Fruit fly (Drosophila melanogaster) whole organism, prepupa: ENCODE results near the gene CG5568.

Experiments used
- Blimp-1 ChIP-seq: fragments of 200-800 bp; sonication (Bioruptor generic); optimal IDR thresholded peaks from 3 replicates; lab custom pipeline; 2017; ENCODE audit warnings: missing biosample characterization, missing genetic modification characterization, mild to moderate bottlenecking, moderate library complexity, missing genetic modification reagents
- CG10631 ChIP-seq: fragments of 200-800 bp; sonication (Bioruptor generic); optimal IDR thresholded peaks from 2 replicates; lab custom pipeline; 2016; ENCODE audit warnings: missing biosample characterization, missing genetic modification characterization
- CG11294 ChIP-seq: fragments of 200-800 bp; sonication (Bioruptor generic); IDR thresholded peaks from 2 replicates; pipeline ENCODE4 v1.3.6; 2022; ENCODE audit warnings: missing biosample characterization, missing genetic modification characterization
- CG11762 ChIP-seq: fragments of 200-800 bp; sonication (Bioruptor generic); optimal IDR thresholded peaks from 3 replicates; lab custom pipeline; 2016; ENCODE audit warnings: missing biosample characterization, missing genetic modification characterization; ENCODE audit not compliant: insufficient read depth
- CG11902 ChIP-seq: fragments of 200-800 bp; sonication (Bioruptor generic); optimal IDR thresholded peaks from 3 replicates; lab custom pipeline; 2016; ENCODE audit warnings: missing biosample characterization, missing genetic modification characterization
- CG3032 ChIP-seq: fragments of 200-800 bp; optimal IDR thresholded peaks from 2 replicates; lab custom pipeline; 2019; ENCODE audit warnings: missing biosample characterization, mild to moderate bottlenecking, missing genetic modification characterization, moderate library complexity
- CG32006 ChIP-seq: fragments of 200-800 bp; sonication (Bioruptor generic); optimal IDR thresholded peaks from 3 replicates; lab custom pipeline; 2017; ENCODE audit warnings: missing biosample characterization, mild to moderate bottlenecking, missing genetic modification characterization
- CG3919 ChIP-seq: fragments of 200-800 bp; sonication (Bioruptor generic); optimal IDR thresholded peaks from 3 replicates; lab custom pipeline; 2016; ENCODE audit warnings: missing biosample characterization, missing genetic modification characterization
- CG6163 ChIP-seq: fragments of 200-800 bp; sonication (Bioruptor generic); IDR thresholded peaks from 3 replicates; pipeline ENCODE4 v1.3.6; 2022; ENCODE audit warnings: missing biosample characterization, missing genetic modification characterization
- CG6276 ChIP-seq: fragments of 200-800 bp; sonication (Bioruptor generic); optimal IDR thresholded peaks from 2 replicates; lab custom pipeline; 2017; ENCODE audit warnings: missing biosample characterization, mild to moderate bottlenecking, missing genetic modification characterization
- CG6808 ChIP-seq: fragments of 200-800 bp; sonication (Bioruptor generic); optimal IDR thresholded peaks from 3 replicates; lab custom pipeline; 2017; ENCODE audit warnings: missing biosample characterization, missing genetic modification characterization, mild to moderate bottlenecking, moderate library complexity, missing genetic modification reagents
- CG6854 ChIP-seq: fragments of 200-800 bp; sonication (Bioruptor generic); optimal IDR thresholded peaks from 2 replicates; lab custom pipeline; 2017; ENCODE audit warnings: missing biosample characterization, mild to moderate bottlenecking, missing genetic modification characterization
- CG7368 ChIP-seq: fragments of 200-800 bp; sonication (Bioruptor generic); optimal IDR thresholded peaks from 3 replicates; lab custom pipeline; 2016; ENCODE audit warnings: missing biosample characterization, missing genetic modification characterization
- CG8119 ChIP-seq: fragments of 200-800 bp; sonication (Bioruptor generic); IDR thresholded peaks from 3 replicates; pipeline ENCODE4 v1.3.6; 2022; ENCODE audit warnings: missing biosample characterization, missing genetic modification characterization
- Eip75B ChIP-seq: fragments of 200-800 bp; sonication (Bioruptor generic); optimal IDR thresholded peaks from 3 replicates; lab custom pipeline; 2016; ENCODE audit warnings: missing biosample characterization, missing genetic modification characterization
- Eip78C ChIP-seq: fragments of 200-800 bp; sonication (Bioruptor generic); peaks from one replicate; lab custom pipeline; 2016; ENCODE audit warnings: missing biosample characterization, missing genetic modification characterization
- Ets21C ChIP-seq: fragments of 200-800 bp; sonication (Bioruptor generic); optimal IDR thresholded peaks from 3 replicates; lab custom pipeline; 2016; ENCODE audit warnings: missing biosample characterization, missing genetic modification characterization
- Gug ChIP-seq: fragments of 200-800 bp; sonication (Bioruptor generic); IDR thresholded peaks from 2 replicates; pipeline ENCODE4 v1.3.6; 2022; ENCODE audit warnings: missing biosample characterization, missing genetic modification characterization
- Hr38 ChIP-seq: sonication (Bioruptor generic); optimal IDR thresholded peaks from 2 replicates; lab custom pipeline; 2016; ENCODE audit warnings: missing biosample characterization, missing genetic modification characterization
- Hr39 ChIP-seq: fragments of 200-800 bp; sonication (Bioruptor generic); optimal IDR thresholded peaks from 2 replicates; lab custom pipeline; 2016; ENCODE audit warnings: missing biosample characterization, missing genetic modification characterization
- Hr4 ChIP-seq: fragments of 200-800 bp; sonication (Bioruptor generic); optimal IDR thresholded peaks from 3 replicates; lab custom pipeline; 2016; ENCODE audit warnings: missing biosample characterization, missing genetic modification characterization
- Lpt ChIP-seq: fragments of 200-800 bp; sonication (Bioruptor generic); optimal IDR thresholded peaks from 3 replicates; lab custom pipeline; 2016; ENCODE audit warnings: missing biosample characterization, missing genetic modification characterization
- Met ChIP-seq: fragments of 200-800 bp; sonication (Bioruptor generic); optimal IDR thresholded peaks from 3 replicates; lab custom pipeline; 2016; ENCODE audit warnings: missing biosample characterization, missing genetic modification characterization
- Smox ChIP-seq: fragments of 200-800 bp; sonication (Bioruptor generic); optimal IDR thresholded peaks from 3 replicates; lab custom pipeline; 2016; ENCODE audit warnings: missing biosample characterization, missing genetic modification characterization
- Sox102F ChIP-seq: fragments of 200-800 bp; sonication (Bioruptor generic); optimal IDR thresholded peaks from 2 replicates; lab custom pipeline; 2016; ENCODE audit warnings: missing biosample characterization, mild to moderate bottlenecking, missing genetic modification characterization
- Sox14 ChIP-seq: fragments of 200-800 bp; sonication (Bioruptor generic); optimal IDR thresholded peaks from 3 replicates; lab custom pipeline; 2016; ENCODE audit warnings: missing biosample characterization, missing genetic modification characterization
- Sox15 ChIP-seq: fragments of 200-800 bp; sonication (Bioruptor generic); optimal IDR thresholded peaks from 3 replicates; lab custom pipeline; 2016; ENCODE audit warnings: missing biosample characterization, missing genetic modification characterization
- acj6 ChIP-seq: fragments of 200-800 bp; sonication (Bioruptor generic); optimal IDR thresholded peaks from 3 replicates; lab custom pipeline; 2016; ENCODE audit warnings: missing biosample characterization, missing genetic modification characterization
- cyc ChIP-seq: fragments of 200-800 bp; sonication (Bioruptor generic); optimal IDR thresholded peaks from 3 replicates; lab custom pipeline; 2016; ENCODE audit warnings: missing biosample characterization, missing genetic modification characterization
- dac ChIP-seq: fragments of 200-800 bp; sonication (Bioruptor generic); optimal IDR thresholded peaks from 2 replicates; lab custom pipeline; 2017; ENCODE audit warnings: missing biosample characterization, mild to moderate bottlenecking, missing genetic modification characterization
- dsx ChIP-seq: fragments of 200-800 bp; optimal IDR thresholded peaks from 3 replicates; lab custom pipeline; 2019; ENCODE audit warnings: missing biosample characterization, mild to moderate bottlenecking, missing genetic modification characterization, moderate library complexity; ENCODE audit not compliant: poor library complexity, severe bottlenecking
- eg ChIP-seq: fragments of 200-800 bp; sonication (Bioruptor generic); IDR thresholded peaks from 3 replicates; pipeline ENCODE4 v1.3.6; 2022; ENCODE audit warnings: missing biosample characterization, missing genetic modification characterization
- esn ChIP-seq: fragments of 200-800 bp; sonication (Bioruptor generic); optimal IDR thresholded peaks from 2 replicates; lab custom pipeline; 2016; ENCODE audit warnings: missing biosample characterization, mild to moderate bottlenecking, missing genetic modification characterization, moderate library complexity
- fd59A ChIP-seq: fragments of 200-800 bp; sonication (Bioruptor generic); optimal IDR thresholded peaks from 2 replicates; lab custom pipeline; 2017; ENCODE audit warnings: missing biosample characterization, mild to moderate bottlenecking, missing genetic modification characterization, missing genetic modification reagents
- fd85E ChIP-seq: fragments of 200-800 bp; sonication (Bioruptor generic); optimal IDR thresholded peaks from 3 replicates; lab custom pipeline; 2016; ENCODE audit warnings: missing biosample characterization, missing genetic modification characterization
- fkh ChIP-seq: fragments of 200-800 bp; sonication (Bioruptor generic); optimal IDR thresholded peaks from 3 replicates; lab custom pipeline; 2017; ENCODE audit warnings: missing biosample characterization, mild to moderate bottlenecking, missing genetic modification characterization, moderate library complexity
- lz ChIP-seq: fragments of 200-800 bp; sonication (Bioruptor generic); optimal IDR thresholded peaks from 3 replicates; lab custom pipeline; 2016; ENCODE audit warnings: missing biosample characterization, missing genetic modification characterization
- pdm3 ChIP-seq: fragments of 200-800 bp; sonication (Bioruptor generic); optimal IDR thresholded peaks from 3 replicates; lab custom pipeline; 2016; ENCODE audit warnings: missing biosample characterization, missing genetic modification characterization
- salr ChIP-seq, 2 experiments: fragments of 200-800 bp; sonication (Bioruptor generic); optimal IDR thresholded peaks; 3 replicates each; lab custom pipeline; 2016 to 2018; ENCODE audit warnings: missing biosample characterization in 2 of 2, missing genetic modification characterization in 2 of 2, mild to moderate bottlenecking in 1 of 2
- spab ChIP-seq: fragments of 200-800 bp; sonication (Bioruptor generic); optimal IDR thresholded peaks from 2 replicates; lab custom pipeline; 2017; ENCODE audit warnings: missing biosample characterization, mild to moderate bottlenecking, missing genetic modification characterization, missing genetic modification reagents
- topi ChIP-seq: fragments of 200-800 bp; sonication (Bioruptor generic); optimal IDR thresholded peaks from 3 replicates; lab custom pipeline; 2016; ENCODE audit warnings: missing biosample characterization, missing genetic modification characterization
- vri ChIP-seq: fragments of 200-800 bp; sonication (Bioruptor generic); optimal IDR thresholded peaks from 3 replicates; lab custom pipeline; 2016; ENCODE audit warnings: missing biosample characterization, mild to moderate bottlenecking, missing genetic modification characterization

The CG5568 gene

dm6 chr3L:5856919-5857318 is 14.4 kb upstream of the CG5568 start (continued):
- peak; percentile 34 for TF ChIP-seq esn
- no peak for TF ChIP-seq fd85E
- TF ChIP-seq Sox102F = no peak
- TF ChIP-seq CG6808 = peak; percentile 57
- TF ChIP-seq Lpt (GFP tag; lab: Kevin White, UChicago) = no peak
- peak; percentile 30 for TF ChIP-seq Eip75B
- TF ChIP-seq CG6276 (GFP tag; lab: Kevin White, UChicago) = no peak
- peak; percentile 11 for TF ChIP-seq topi (GFP tag; lab: Kevin White, UChicago)
- no peak for TF ChIP-seq CG8119 (GFP tag; lab: Robert Waterston, UW)
- peak; percentile 13 for TF ChIP-seq vri (GFP tag; lab: Kevin White, UChicago)
- TF ChIP-seq dsx (GFP tag; lab: Kevin White, UChicago) = peak; percentile 41
- TF ChIP-seq CG32006 (GFP tag; lab: Kevin White, UChicago) = peak; percentile 3
- no peak for TF ChIP-seq Hr4 (GFP tag; lab: Kevin White, UChicago)
- TF ChIP-seq Sox14 (GFP tag; lab: Kevin White, UChicago) = peak; percentile 29
- no peak for TF ChIP-seq Blimp-1 (GFP tag; lab: Kevin White, UChicago)
- peak; percentile 13 for TF ChIP-seq Smox (GFP tag; lab: Kevin White, UChicago)
- TF ChIP-seq CG11294 (GFP tag; lab: Robert Waterston, UW) = no peak
- no peak for TF ChIP-seq eg (GFP tag; lab: Robert Waterston, UW)
- TF ChIP-seq CG7368 = no peak
- peak; percentile 26 for TF ChIP-seq CG3919 (GFP tag; lab: Kevin White, UChicago)
- TF ChIP-seq CG10631 (GFP tag; lab: Kevin White, UChicago) = peak; percentile 28
- peak; percentile 11 for TF ChIP-seq lz (GFP tag; lab: Kevin White, UChicago)
- TF ChIP-seq Ets21C (GFP tag; lab: Kevin White, UChicago) = no peak
- TF ChIP-seq CG3032 = peak; percentile 45
- TF ChIP-seq fkh (GFP tag; lab: Kevin White, UChicago) = no peak
- TF ChIP-seq acj6 = no peak
- TF ChIP-seq dac (GFP tag; lab: Kevin White, UChicago) = no peak
- peak; percentile 37 for TF ChIP-seq Met (GFP tag; lab: Kevin White, UChicago)
- no peak for TF ChIP-seq cyc
- no peak for TF ChIP-seq salr (GFP tag; optimal IDR thresholded peaks at IDR 0.05; lab: Kevin White, UChicago)
- no peak for TF ChIP-seq Sox15
- no peak for TF ChIP-seq CG11902 (GFP tag; lab: Kevin White, UChicago)
- peak; percentile 77 for TF ChIP-seq Eip78C
- peak; percentile 26 for TF ChIP-seq Hr39 (GFP tag; lab: Kevin White, UChicago)
- no peak for TF ChIP-seq Gug (GFP tag; lab: Robert Waterston, UW)
- no peak for TF ChIP-seq CG6163 (GFP tag; lab: Robert Waterston, UW)
- TF ChIP-seq spab (GFP tag; lab: Kevin White, UChicago) = peak; percentile 46

DNA sequence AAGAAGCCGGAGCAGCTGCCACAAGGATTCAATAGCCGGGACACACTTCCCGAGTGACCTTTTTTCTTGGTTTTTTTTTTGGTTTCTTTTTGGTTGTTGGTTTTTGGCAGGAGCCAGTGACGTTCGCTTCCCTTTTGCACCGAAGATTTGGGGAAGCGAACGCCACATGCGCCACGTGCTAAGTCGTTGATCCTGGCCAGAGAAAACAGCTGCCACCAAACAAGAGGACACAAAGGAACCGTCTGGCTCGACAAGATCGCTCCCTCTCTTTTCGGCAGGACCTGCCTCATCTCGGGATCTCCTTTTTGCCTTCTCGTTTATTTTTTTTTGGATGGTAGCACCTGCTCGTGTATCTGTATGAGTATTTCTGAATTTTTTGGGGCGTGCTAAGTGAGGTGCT is 12.3 kb upstream of the CG5568 start:
- TF ChIP-seq CG7368 = no peak
- TF ChIP-seq Gug (GFP tag; lab: Robert Waterston, UW) = no peak
- no peak for TF ChIP-seq pdm3 (GFP tag; lab: Kevin White, UChicago)
- TF ChIP-seq fkh (GFP tag; lab: Kevin White, UChicago) = no peak
- TF ChIP-seq Sox15 = no peak
- no peak for TF ChIP-seq Sox14 (GFP tag; lab: Kevin White, UChicago)
- TF ChIP-seq CG6854 (GFP tag; lab: Kevin White, UChicago) = no peak
- no peak for TF ChIP-seq Hr39 (GFP tag; lab: Kevin White, UChicago)
- TF ChIP-seq fd59A (GFP tag; lab: Kevin White, UChicago) = no peak
- TF ChIP-seq CG10631 (GFP tag; lab: Kevin White, UChicago) = no peak
- TF ChIP-seq Lpt (GFP tag; lab: Kevin White, UChicago) = no peak
- no peak for TF ChIP-seq CG11762 (GFP tag; lab: Kevin White, UChicago)
- TF ChIP-seq Hr38 (GFP tag; lab: Kevin White, UChicago) = no peak
- no peak for TF ChIP-seq dsx (GFP tag; lab: Kevin White, UChicago)
- no peak for TF ChIP-seq spab (GFP tag; lab: Kevin White, UChicago)
- no peak for TF ChIP-seq Eip75B
- no peak for TF ChIP-seq vri (GFP tag; lab: Kevin White, UChicago)
